Worm (Caenorhabditis elegans) whole organism, mixed stage, embryonic: ENCODE measurements around the gene srp-3.

Experiments
- ces-1 ChIP-seq: fragments of 150-350 bp; optimal IDR thresholded peaks from 2 replicates; lab custom pipeline; 2014; ENCODE audit warnings: missing biosample characterization, missing genetic modification reagents, missing genetic modification characterization
- cnd-1 ChIP-seq: fragments of 200-800 bp; sonication (Bioruptor generic); optimal IDR thresholded peaks from 2 replicates; lab custom pipeline; 2018; ENCODE audit warnings: mild to moderate bottlenecking, missing genetic modification characterization, missing compliant biosample characterization
- elt-1 ChIP-seq: sonication (generic microtip); optimal IDR thresholded peaks from 2 replicates; lab custom pipeline; 2017; ENCODE audit warnings: missing genetic modification characterization, mild to moderate bottlenecking, missing compliant biosample characterization, antibody characterized with exemption, moderate library complexity, borderline replicate concordance; ENCODE audit not compliant: insufficient read depth
- elt-3 ChIP-seq: fragments of 150-350 bp; optimal IDR thresholded peaks from 2 replicates; lab custom pipeline; 2014; ENCODE audit warnings: missing biosample characterization, missing genetic modification characterization
- flh-1 ChIP-seq: fragments of 200-800 bp; sonication (Bioruptor generic); optimal IDR thresholded peaks from 2 replicates; lab custom pipeline; 2018; ENCODE audit warnings: mild to moderate bottlenecking, missing genetic modification characterization, moderate library complexity, missing compliant biosample characterization
- lsy-2 ChIP-seq: fragments of 150-350 bp; optimal IDR thresholded peaks from 2 replicates; lab custom pipeline; 2014; ENCODE audit warnings: missing biosample characterization, missing genetic modification characterization
- mep-1 ChIP-seq: fragments of 150-350 bp; optimal IDR thresholded peaks from 2 replicates; lab custom pipeline; 2017; ENCODE audit warnings: missing biosample characterization, missing genetic modification reagents, missing genetic modification characterization, inconsistent platforms
- nhr-12 ChIP-seq: fragments of 150-350 bp; optimal IDR thresholded peaks from 2 replicates; lab custom pipeline; 2014; ENCODE audit warnings: missing biosample characterization, missing genetic modification characterization
- nhr-2 ChIP-seq: fragments of 150-350 bp; optimal IDR thresholded peaks from 2 replicates; lab custom pipeline; 2014; ENCODE audit warnings: missing biosample characterization, missing genetic modification characterization
- nhr-237 ChIP-seq: fragments of 150-350 bp; optimal IDR thresholded peaks from 2 replicates; lab custom pipeline; 2014; ENCODE audit warnings: missing biosample characterization, missing genetic modification characterization
- nhr-28 ChIP-seq: fragments of 150-350 bp; optimal IDR thresholded peaks from 2 replicates; lab custom pipeline; 2014; ENCODE audit warnings: missing biosample characterization, missing genetic modification characterization
- nhr-76 ChIP-seq: sonication (generic microtip); optimal IDR thresholded peaks from 2 replicates; lab custom pipeline; 2017; ENCODE audit warnings: missing biosample characterization, missing genetic modification characterization
- ztf-11 ChIP-seq: fragments of 150-350 bp; optimal IDR thresholded peaks from 2 replicates; lab custom pipeline; 2014; ENCODE audit warnings: missing biosample characterization, missing genetic modification characterization

ce11 chrV:1888299-1888698 lies 20.3 kb upstream of the srp-3 start:
- no peak for TF ChIP-seq elt-3 (tag; lab: Kevin White, UChicago)
- TF ChIP-seq nhr-12: no peak
- TF ChIP-seq ces-1 (GFP tag; lab: Kevin White, UChicago): no peak
- TF ChIP-seq nhr-28 (tag; lab: Kevin White, UChicago): no peak
- TF ChIP-seq mep-1 (tag; lab: Kevin White, UChicago): no peak
- no peak for TF ChIP-seq lsy-2
- no peak for TF ChIP-seq nhr-237 (tag; lab: Kevin White, UChicago)
- TF ChIP-seq ztf-11 (tag; lab: Kevin White, UChicago): no peak
- no peak for TF ChIP-seq nhr-76
- TF ChIP-seq cnd-1 (tag; lab: Kevin White, UChicago): no peak
- no peak for TF ChIP-seq nhr-2 (tag; lab: Kevin White, UChicago)
- no peak for TF ChIP-seq elt-1 (tag; lab: Kevin White, UChicago)
- TF ChIP-seq flh-1 (GFP tag; lab: Kevin White, UChicago): no peak
